Worm (Caenorhabditis elegans) whole organism, L2 larva: ENCODE data around the gene R09E10.6.

Source experiments
- lin-11 ChIP-seq: fragments of 150-350 bp; sonication (generic microtip); optimal IDR thresholded peaks from 2 replicates; lab custom pipeline; 2014; ENCODE audit warnings: missing biosample characterization, missing genetic modification characterization, inconsistent platforms, mixed read lengths
- lin-13 ChIP-seq: fragments of 150-350 bp; optimal IDR thresholded peaks from 2 replicates; lab custom pipeline; 2014; ENCODE audit warnings: missing biosample characterization, missing genetic modification reagents, missing genetic modification characterization
- nhr-11 ChIP-seq: fragments of 150-350 bp; optimal IDR thresholded peaks from 2 replicates; lab custom pipeline; 2014; ENCODE audit warnings: missing biosample characterization, missing genetic modification characterization
- skn-1 ChIP-seq: sonication (generic microtip); optimal IDR thresholded peaks from 2 replicates; lab custom pipeline; 2017; ENCODE audit warnings: missing biosample characterization, missing genetic modification characterization
- unc-62 ChIP-seq: fragments of 150-350 bp; optimal IDR thresholded peaks from 2 replicates; lab custom pipeline; 2014; ENCODE audit warnings: missing biosample characterization, missing genetic modification reagents, missing genetic modification characterization

DNA sequence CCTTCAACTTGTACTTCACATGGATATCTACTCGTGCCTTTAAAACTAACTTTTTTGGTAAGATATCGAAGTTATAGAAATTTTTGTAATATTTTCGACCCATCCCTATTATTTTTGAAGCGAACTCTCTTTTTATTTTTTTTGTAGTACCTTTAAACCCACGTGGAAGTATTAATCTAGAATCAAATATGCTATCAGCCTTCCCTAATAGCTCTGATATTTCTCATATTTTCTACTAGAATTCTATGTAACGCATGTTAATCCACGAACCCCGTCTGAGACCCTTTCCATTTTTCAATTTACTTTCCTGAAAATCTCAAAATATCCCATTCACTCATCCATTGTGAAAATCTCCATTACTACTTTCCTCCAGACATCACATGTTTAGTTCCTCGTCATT lies 20.6 kb downstream of the R09E10.6 start:
- no peak for TF ChIP-seq lin-11 (tag; lab: Kevin White, UChicago)
- TF ChIP-seq unc-62 (GFP tag; lab: Kevin White, UChicago) = no peak
- TF ChIP-seq nhr-11 (tag; lab: Kevin White, UChicago) = no peak
- no peak for TF ChIP-seq lin-13
- TF ChIP-seq skn-1 (tag; lab: Kevin White, UChicago) = no peak
